Worm (Caenorhabditis elegans): ENCODE results near the gene F25E5.16.

F25E5.16 gene

ce11 chrV:7432441-7433146 lies 5.5 kb upstream of the F25E5.16 start (continued):
- TF ChIP-seq rcor-1 (GFP tag; IDR thresholded peaks at IDR 0.05) (no peak), cebp-1 (GFP tag; IDR thresholded peaks at IDR 0.05) (no peak; the same call in 1 of the 2 replicates), cebp-1 (tag; optimal IDR thresholded peaks at IDR 0.05) (peak; percentile 70), xnd-1 (tag; optimal IDR thresholded peaks at IDR 0.05) (no peak), ceh-91 (GFP tag; IDR thresholded peaks at IDR 0.05) (no peak), lin-40 (tag; optimal IDR thresholded peaks at IDR 0.05) (no peak), T07F8.4 (tag; optimal IDR thresholded peaks at IDR 0.05) (no peak), dox-1 (GFP tag; IDR thresholded peaks at IDR 0.05) (peak; percentile 65), ztf-3 (GFP tag; optimal IDR thresholded peaks at IDR 0.05) (peak; percentile 22), tbx-9 (tag; optimal IDR thresholded peaks at IDR 0.05; ENCODE audit: borderline replicate concordance) (peak; percentile 81), aptf-3 (GFP tag; IDR thresholded peaks at IDR 0.05) (no peak), ztf-6 (GFP tag; IDR thresholded peaks at IDR 0.05) (no peak), lag-1 (GFP tag; IDR thresholded peaks at IDR 0.05) (no peak), F52B5.7 (tag; optimal IDR thresholded peaks at IDR 0.05) (peak; percentile 96), dpff-1 (tag; optimal IDR thresholded peaks at IDR 0.05) (no peak), hmg-20 (GFP tag; IDR thresholded peaks at IDR 0.05) (no peak), ztf-18 (tag; optimal IDR thresholded peaks at IDR 0.05) (no peak), ceh-100 (GFP tag; IDR thresholded peaks at IDR 0.05) (no peak), hlh-12 (tag; optimal IDR thresholded peaks at IDR 0.05) (no peak), unc-130 (GFP tag; optimal IDR thresholded peaks at IDR 0.05) (no peak), ZK185.1 (tag; optimal IDR thresholded peaks at IDR 0.05; ENCODE audit: poor library complexity, severe bottlenecking) (peak; percentile 17), athp-1 (tag; optimal IDR thresholded peaks at IDR 0.05) (peak; percentile 46), F33H1.4 (GFP tag; IDR thresholded peaks at IDR 0.05) (no peak), hsf-1 (GFP tag; IDR thresholded peaks at IDR 0.05) (no peak), pbrm-1 (GFP tag; IDR thresholded peaks at IDR 0.05) (peak; percentile 64; the same call in 1 of the 2 replicates), him-1 (tag; optimal IDR thresholded peaks at IDR 0.05) (no peak), let-526 (GFP tag; IDR thresholded peaks at IDR 0.05) (no peak), Y53F4B.3 (GFP tag; IDR thresholded peaks at IDR 0.05) (no peak), repo-1 (tag; optimal IDR thresholded peaks at IDR 0.05) (peak; percentile 78), F22D6.2 (tag; optimal IDR thresholded peaks at IDR 0.05) (no peak), madf-8 (GFP tag; conservative IDR thresholded peaks at IDR 0.05) (no peak), egl-18 (GFP tag; IDR thresholded peaks at IDR 0.05) (no peak), zim-3 (tag; optimal IDR thresholded peaks at IDR 0.05) (peak; percentile 65), fkh-3 (tag; optimal IDR thresholded peaks at IDR 0.05) (peak; percentile 1), F37B4.10 (GFP tag; IDR thresholded peaks at IDR 0.05) (no peak), egl-44 (GFP tag; IDR thresholded peaks at IDR 0.05) (peak; percentile 44; the same call in 1 of the 2 replicates), hmg-1.2 (GFP tag; IDR thresholded peaks at IDR 0.05) (peak; percentile 18; the same call in 1 of the 2 replicates), gei-17 (GFP tag; optimal IDR thresholded peaks at IDR 0.05) (no peak), mes-4 (tag; optimal IDR thresholded peaks at IDR 0.05) (no peak), F39B2.1 (GFP tag; IDR thresholded peaks at IDR 0.05) (no peak)
